Fruit fly (Drosophila melanogaster) whole organism, embryonic: ENCODE data around the gene CG7149.

ENCODE experiments used
- ATbp ChIP-seq: fragments of 200-800 bp; sonication (Bioruptor generic); optimal IDR thresholded peaks from 2 replicates; lab custom pipeline; 2017; ENCODE audit warnings: missing biosample characterization, mild to moderate bottlenecking, missing genetic modification characterization, missing genetic modification reagents
- Aef1 ChIP-seq: fragments of 200-800 bp; sonication (Bioruptor generic); IDR thresholded peaks from 3 replicates; pipeline ENCODE4 v1.3.6; 2022; ENCODE audit warnings: missing biosample characterization, missing genetic modification characterization
- Antp ChIP-seq: fragments of 200-800 bp; sonication (Bioruptor generic); optimal IDR thresholded peaks from 3 replicates; lab custom pipeline; 2016; ENCODE audit warnings: missing biosample characterization, missing genetic modification characterization
- Asciz ChIP-seq: fragments of 200-800 bp; sonication (Bioruptor generic); optimal IDR thresholded peaks from 2 replicates; lab custom pipeline; 2017; ENCODE audit warnings: missing biosample characterization, mild to moderate bottlenecking, missing genetic modification characterization, missing genetic modification reagents
- B-H2 ChIP-seq: fragments of 200-800 bp; sonication (Bioruptor generic); optimal IDR thresholded peaks from 2 replicates; lab custom pipeline; 2018; ENCODE audit warnings: missing biosample characterization, mild to moderate bottlenecking, missing genetic modification characterization
- BtbVII ChIP-seq: fragments of 200-800 bp; sonication (Bioruptor generic); optimal IDR thresholded peaks from 3 replicates; lab custom pipeline; 2017; ENCODE audit warnings: missing biosample characterization, mild to moderate bottlenecking, missing genetic modification characterization
- CG10267 ChIP-seq: fragments of 200-800 bp; sonication (Bioruptor generic); optimal IDR thresholded peaks from 2 replicates; lab custom pipeline; 2018; ENCODE audit warnings: missing biosample characterization, mild to moderate bottlenecking, missing genetic modification characterization, moderate library complexity
- CG10431 ChIP-seq: fragments of 200-800 bp; sonication (Bioruptor generic); optimal IDR thresholded peaks from 3 replicates; lab custom pipeline; 2018; ENCODE audit warnings: missing biosample characterization, mild to moderate bottlenecking, missing genetic modification characterization
- CG10565 ChIP-seq: fragments of 200-800 bp; sonication (Bioruptor generic); optimal IDR thresholded peaks from 3 replicates; lab custom pipeline; 2016; ENCODE audit warnings: missing biosample characterization, mild to moderate bottlenecking, missing genetic modification characterization
- CG11085 ChIP-seq: fragments of 200-800 bp; sonication (Bioruptor generic); IDR thresholded peaks from 2 replicates; pipeline ENCODE4 v1.3.6; 2022; ENCODE audit warnings: missing biosample characterization, missing genetic modification characterization
- CG11247 ChIP-seq: fragments of 200-800 bp; sonication (Bioruptor generic); IDR thresholded peaks from 2 replicates; pipeline ENCODE4 v1.3.6; 2022; ENCODE audit warnings: missing biosample characterization, missing genetic modification characterization
- CG11696 ChIP-seq: fragments of 200-800 bp; sonication (Bioruptor generic); IDR thresholded peaks from 2 replicates; pipeline ENCODE4 v1.3.6; 2022; ENCODE audit warnings: missing biosample characterization, missing genetic modification characterization
- CG12299 ChIP-seq: fragments of 200-800 bp; sonication (Bioruptor generic); optimal IDR thresholded peaks from 2 replicates; lab custom pipeline; 2018; ENCODE audit warnings: missing biosample characterization, mild to moderate bottlenecking, missing genetic modification characterization
- CG12659 ChIP-seq: fragments of 200-800 bp; sonication (Bioruptor generic); optimal IDR thresholded peaks from 3 replicates; lab custom pipeline; 2017; ENCODE audit warnings: mild to moderate bottlenecking, missing biosample characterization, missing genetic modification reagents, missing genetic modification characterization
- CG13287 ChIP-seq: fragments of 200-800 bp; sonication (Bioruptor generic); IDR thresholded peaks from 2 replicates; pipeline ENCODE4 v1.3.6; 2022; ENCODE audit warnings: missing biosample characterization, missing genetic modification characterization; ENCODE audit not compliant: partially characterized antibody
- CG14667 ChIP-seq: fragments of 200-800 bp; sonication (Bioruptor generic); IDR thresholded peaks from 2 replicates; pipeline ENCODE4 v1.3.6; 2022; ENCODE audit warnings: missing biosample characterization, missing genetic modification characterization
- CG15514 ChIP-seq: fragments of 200-800 bp; sonication (Bioruptor generic); optimal IDR thresholded peaks from 3 replicates; lab custom pipeline; 2017; ENCODE audit warnings: missing biosample characterization, missing genetic modification characterization, mild to moderate bottlenecking, moderate library complexity, missing genetic modification reagents
- CG1647 ChIP-seq: fragments of 200-800 bp; sonication (Bioruptor generic); optimal IDR thresholded peaks from 3 replicates; lab custom pipeline; 2016; ENCODE audit warnings: missing biosample characterization, missing genetic modification characterization
- CG17186 ChIP-seq: fragments of 200-800 bp; sonication (Bioruptor generic); optimal IDR thresholded peaks from 3 replicates; lab custom pipeline; 2017; ENCODE audit warnings: missing biosample characterization, missing genetic modification reagents, missing genetic modification characterization
- CG17385 ChIP-seq: fragments of 200-800 bp; sonication (Bioruptor generic); optimal IDR thresholded peaks from 3 replicates; lab custom pipeline; 2018; ENCODE audit warnings: missing biosample characterization, mild to moderate bottlenecking, missing genetic modification characterization
- CG17568 ChIP-seq: fragments of 200-800 bp; sonication (Bioruptor generic); optimal IDR thresholded peaks from 2 replicates; lab custom pipeline; 2018; ENCODE audit warnings: missing biosample characterization, mild to moderate bottlenecking, missing genetic modification characterization, moderate library complexity
- CG30020 ChIP-seq: fragments of 200-800 bp; optimal IDR thresholded peaks from 2 replicates; lab custom pipeline; 2019; ENCODE audit warnings: missing biosample characterization, mild to moderate bottlenecking, missing genetic modification characterization, moderate library complexity
- CG3726 ChIP-seq: fragments of 200-800 bp; sonication (Bioruptor generic); IDR thresholded peaks from 3 replicates; pipeline ENCODE4, ENCODE4 v1.3.6; 2022; ENCODE audit warnings: missing biosample characterization, missing genetic modification characterization
- CG3995 ChIP-seq: fragments of 200-800 bp; sonication (Bioruptor generic); optimal IDR thresholded peaks from 3 replicates; lab custom pipeline; 2016; ENCODE audit warnings: missing biosample characterization, missing genetic modification characterization
- CG4707 ChIP-seq: fragments of 200-800 bp; sonication (Bioruptor generic); optimal IDR thresholded peaks from 2 replicates; lab custom pipeline; 2018; ENCODE audit warnings: missing biosample characterization, mild to moderate bottlenecking, missing genetic modification characterization, moderate library complexity
- CG6791 ChIP-seq: fragments of 200-800 bp; sonication (Bioruptor generic); IDR thresholded peaks from 3 replicates; pipeline ENCODE4 v1.3.6; 2022; ENCODE audit warnings: missing biosample characterization, missing genetic modification characterization; ENCODE audit not compliant: partially characterized antibody
- CG7987 ChIP-seq: fragments of 200-800 bp; sonication (Bioruptor generic); optimal IDR thresholded peaks from 2 replicates; lab custom pipeline; 2018; ENCODE audit warnings: missing biosample characterization, mild to moderate bottlenecking, missing genetic modification characterization, moderate library complexity
- CG8388 ChIP-seq: fragments of 200-800 bp; sonication (Bioruptor generic); optimal IDR thresholded peaks from 2 replicates; lab custom pipeline; 2019; ENCODE audit warnings: missing biosample characterization, mild to moderate bottlenecking, missing genetic modification characterization, moderate library complexity
- CG8924 ChIP-seq: fragments of 200-800 bp; optimal IDR thresholded peaks from 3 replicates; lab custom pipeline; 2019; ENCODE audit warnings: missing biosample characterization, mild to moderate bottlenecking, missing genetic modification characterization, moderate library complexity
- HmgZ ChIP-seq: fragments of 200-800 bp; sonication (Bioruptor generic); optimal IDR thresholded peaks from 2 replicates; lab custom pipeline; 2018; ENCODE audit warnings: missing biosample characterization, mild to moderate bottlenecking, missing genetic modification characterization
- Xbp1 ChIP-seq: fragments of 200-800 bp; sonication (Bioruptor generic); optimal IDR thresholded peaks from 3 replicates; lab custom pipeline; 2016; ENCODE audit warnings: missing biosample characterization, mild to moderate bottlenecking, missing genetic modification characterization
- chif ChIP-seq, 2 experiments: fragments of 200-800 bp; sonication (Bioruptor generic); optimal IDR thresholded peaks; 3 replicates each; lab custom pipeline; 2016; ENCODE audit warnings: missing biosample characterization in 2 of 2, missing genetic modification characterization in 2 of 2
- chm ChIP-seq: fragments of 200-800 bp; sonication (Bioruptor generic); IDR thresholded peaks from 2 replicates; pipeline ENCODE4 v1.3.6; 2022; ENCODE audit warnings: missing biosample characterization, missing genetic modification characterization
- croc ChIP-seq: fragments of 200-800 bp; sonication (Bioruptor generic); conservative IDR thresholded peaks from 3 replicates; pipeline ENCODE4 v1.3.6; 2022; ENCODE audit warnings: missing biosample characterization, missing genetic modification characterization
- dan ChIP-seq: fragments of 200-800 bp; sonication (Bioruptor generic); IDR thresholded peaks from 2 replicates; pipeline ENCODE4 v1.3.6; 2022; ENCODE audit warnings: missing biosample characterization, missing genetic modification characterization
- dpn ChIP-seq, 2 experiments: fragments of 200-800 bp; sonication (Bioruptor generic); optimal IDR thresholded peaks; 3 replicates each; lab custom pipeline; 2016; ENCODE audit warnings: missing biosample characterization in 2 of 2, missing genetic modification characterization in 2 of 2
- eve ChIP-seq, 2 experiments: fragments of >200 bp; optimal IDR thresholded peaks; 2 replicates each; lab custom pipeline; 2017; ENCODE audit warnings: missing biosample characterization in 2 of 2, missing genetic modification characterization in 2 of 2
- exex ChIP-seq: fragments of 200-800 bp; sonication (Bioruptor generic); optimal IDR thresholded peaks from 4 replicates; lab custom pipeline; 2018; ENCODE audit warnings: missing biosample characterization, mild to moderate bottlenecking, missing genetic modification characterization, moderate library complexity
- fd3F ChIP-seq: fragments of 200-800 bp; sonication (Bioruptor generic); optimal IDR thresholded peaks from 2 replicates; lab custom pipeline; 2018; ENCODE audit warnings: missing biosample characterization, mild to moderate bottlenecking, missing genetic modification characterization, moderate library complexity
- gsb-n ChIP-seq: fragments of 200-800 bp; sonication (Bioruptor generic); optimal IDR thresholded peaks from 3 replicates; lab custom pipeline; 2018; ENCODE audit warnings: missing biosample characterization, mild to moderate bottlenecking, missing genetic modification characterization
- hbn ChIP-seq: fragments of 200-800 bp; sonication (Bioruptor generic); IDR thresholded peaks from 2 replicates; pipeline ENCODE4 v1.3.6; 2022; ENCODE audit warnings: missing biosample characterization, missing genetic modification characterization; ENCODE audit not compliant: partially characterized antibody
- mam ChIP-seq: fragments of 200-800 bp; sonication (Bioruptor generic); optimal IDR thresholded peaks from 3 replicates; lab custom pipeline; 2016; ENCODE audit warnings: missing biosample characterization, missing genetic modification characterization
- nerfin-1 ChIP-seq: fragments of 200-800 bp; sonication (Bioruptor generic); optimal IDR thresholded peaks from 3 replicates; lab custom pipeline; 2019; ENCODE audit warnings: missing biosample characterization, mild to moderate bottlenecking, missing genetic modification characterization, moderate library complexity
- pros ChIP-seq: fragments of 200-800 bp; sonication (Bioruptor generic); optimal IDR thresholded peaks from 3 replicates; lab custom pipeline; 2019; ENCODE audit warnings: missing biosample characterization, mild to moderate bottlenecking, missing genetic modification characterization, moderate library complexity
- slbo ChIP-seq: fragments of 200-800 bp; sonication (Bioruptor generic); IDR thresholded peaks from 2 replicates; pipeline ENCODE4 v1.3.6; 2022; ENCODE audit warnings: missing biosample characterization, missing genetic modification characterization
- sob ChIP-seq: fragments of 200-800 bp; sonication (Bioruptor generic); IDR thresholded peaks from 2 replicates; pipeline ENCODE4 v1.3.6; 2022; ENCODE audit warnings: missing biosample characterization, missing genetic modification characterization
- sqz ChIP-seq: fragments of 200-800 bp; sonication (Bioruptor generic); optimal IDR thresholded peaks from 3 replicates; lab custom pipeline; 2018; ENCODE audit warnings: missing biosample characterization, mild to moderate bottlenecking, missing genetic modification characterization
- trh ChIP-seq: fragments of 200-800 bp; sonication (Bioruptor generic); optimal IDR thresholded peaks from 2 replicates; lab custom pipeline; 2016; ENCODE audit warnings: missing biosample characterization, missing genetic modification characterization

CG7149 gene

dm6 chr2L:7799804-7800433 is 9.6 kb upstream of the CG7149 start, which contains the start of the genes Herp and r2d2 (continued):
- TF ChIP-seq CG12299 (peak; percentile 88), CG8388 (GFP tag; lab: Kevin White, UChicago) (peak; percentile 73), CG14667 (GFP tag; lab: Robert Waterston, UW) (peak; percentile 76; the same call in 1 of the 2 replicates), CG17186 (GFP tag; lab: Kevin White, UChicago) (peak; percentile 82), CG15514 (GFP tag; lab: Kevin White, UChicago) (peak; percentile 88), dpn (GFP tag; optimal IDR thresholded peaks at IDR 0.05; lab: Kevin White, UChicago) (peak; percentile 93 to 96), CG30020 (tag; lab: Kevin White, UChicago) (peak; percentile 92), fd3F (peak; percentile 84), CG13287 (GFP tag; lab: Robert Waterston, UW) (peak; percentile 92), hbn (GFP tag; lab: Robert Waterston, UW) (peak; percentile 73), CG3726 (peak; percentile 65; the same call in 2 of the 3 replicates), CG17385 (peak; percentile 83), Xbp1 (GFP tag; lab: Kevin White, UChicago) (peak; percentile 100), BtbVII (GFP tag; lab: Kevin White, UChicago) (peak; percentile 87), exex (tag; lab: Kevin White, UChicago) (peak; percentile 65), CG12659 (GFP tag; lab: Kevin White, UChicago) (peak; percentile 91), B-H2 (GFP tag; lab: Kevin White, UChicago) (peak; percentile 94), ATbp (GFP tag; lab: Kevin White, UChicago) (peak; percentile 67), Antp (peak; percentile 96), trh (peak; percentile 84), croc (GFP tag; lab: Robert Waterston, UW) (peak; percentile 70), CG11696 (no peak), chm (GFP tag; lab: Robert Waterston, UW) (peak; percentile 77), CG4707 (GFP tag; lab: Kevin White, UChicago) (peak; percentile 50), CG17568 (peak; percentile 63), CG10565 (peak; percentile 74), CG6791 (GFP tag; lab: Robert Waterston, UW) (peak; percentile 58; the same call in 2 of the 3 replicates), pros (GFP tag; lab: Kevin White, UChicago) (peak; percentile 34), Aef1 (peak; percentile 91), mam (GFP tag; lab: Kevin White, UChicago) (peak; percentile 96), CG7987 (GFP tag; lab: Kevin White, UChicago) (peak; percentile 82), slbo (peak; percentile 93), CG11247 (peak; percentile 86), sob (GFP tag; lab: Robert Waterston, UW) (peak; percentile 94), nerfin-1 (tag; lab: Kevin White, UChicago) (peak; percentile 87), HmgZ (tag; lab: Kevin White, UChicago) (peak; percentile 96), CG1647 (GFP tag; lab: Kevin White, UChicago) (peak; percentile 94), gsb-n (peak; percentile 79), CG10267 (tag; lab: Kevin White, UChicago) (peak; percentile 82), CG3995 (GFP tag; lab: Kevin White, UChicago) (peak; percentile 100), CG10431 (peak; percentile 52), CG11085 (GFP tag; lab: Robert Waterston, UW) (peak; percentile 86), dan (GFP tag; lab: Robert Waterston, UW) (peak; percentile 55; the same call in 1 of the 2 replicates), Asciz (GFP tag; lab: Kevin White, UChicago) (peak; percentile 62), eve (GFP tag; optimal IDR thresholded peaks at IDR 0.05; lab: Kevin White, UChicago) (peak in 1 of 2 experiments; percentile 88), CG8924 (tag; lab: Kevin White, UChicago) (peak; percentile 88), chif (GFP tag; optimal IDR thresholded peaks at IDR 0.05; lab: Kevin White, UChicago) (peak; percentile 90 to 93), sqz (peak; percentile 75)
